Worm (Caenorhabditis elegans) whole organism, L3 larva: ENCODE data around the gene nlp-33.
A peak's percentile ranks its signal among the peaks of the same experiment; 100 is the strongest.

Experiments used
- R02D3.7 ChIP-seq: fragments of 150-350 bp; optimal IDR thresholded peaks from 2 replicates; lab custom pipeline; 2014; ENCODE audit warnings: missing biosample characterization, missing genetic modification characterization
- ZK546.5 ChIP-seq: sonication (generic microtip); optimal IDR thresholded peaks from 2 replicates; lab custom pipeline; 2017; ENCODE audit warnings: missing biosample characterization, missing genetic modification characterization
- aly-2 ChIP-seq: fragments of 150-350 bp; optimal IDR thresholded peaks from 2 replicates; lab custom pipeline; 2014; ENCODE audit warnings: missing biosample characterization, missing genetic modification characterization
- ama-1 ChIP-seq: fragments of 150-350 bp; optimal IDR thresholded peaks from 2 replicates; lab custom pipeline; 2018
- ceh-28 ChIP-seq: fragments of 150-350 bp; optimal IDR thresholded peaks from 2 replicates; lab custom pipeline; 2014; ENCODE audit warnings: missing biosample characterization, missing genetic modification reagents, missing genetic modification characterization
- ceh-9 ChIP-seq: sonication (generic microtip); optimal IDR thresholded peaks from 2 replicates; lab custom pipeline; 2018; ENCODE audit warnings: missing biosample characterization, missing genetic modification characterization
- egl-5 ChIP-seq: fragments of 150-350 bp; optimal IDR thresholded peaks from 2 replicates; lab custom pipeline; 2017; ENCODE audit warnings: missing biosample characterization, missing genetic modification reagents, missing genetic modification characterization, inconsistent platforms
- elt-2 ChIP-seq: sonication (generic microtip); optimal IDR thresholded peaks from 2 replicates; lab custom pipeline; 2016; ENCODE audit warnings: missing genetic modification reagents, mild to moderate bottlenecking, missing genetic modification characterization, missing compliant biosample characterization
- fkh-10 ChIP-seq: sonication (generic microtip); optimal IDR thresholded peaks from 2 replicates; lab custom pipeline; 2017; ENCODE audit warnings: missing biosample characterization, missing genetic modification reagents, missing genetic modification characterization
- fos-1 ChIP-seq: fragments of 150-350 bp; optimal IDR thresholded peaks from 2 replicates; lab custom pipeline; 2014; ENCODE audit warnings: missing biosample characterization, missing genetic modification characterization
- hmg-11 ChIP-seq: sonication (generic microtip); optimal IDR thresholded peaks from 2 replicates; lab custom pipeline; 2016; ENCODE audit warnings: missing genetic modification characterization, missing compliant biosample characterization
- jun-1 ChIP-seq: fragments of 150-350 bp; optimal IDR thresholded peaks from 2 replicates; lab custom pipeline; 2014; ENCODE audit warnings: missing biosample characterization, missing genetic modification reagents, missing genetic modification characterization
- lin-39 ChIP-seq: fragments of 150-350 bp; optimal IDR thresholded peaks from 2 replicates; lab custom pipeline; 2018; ENCODE audit warnings: missing biosample characterization, missing genetic modification reagents, missing genetic modification characterization
- mdl-1 ChIP-seq: fragments of 150-350 bp; optimal IDR thresholded peaks from 2 replicates; lab custom pipeline; 2014; ENCODE audit warnings: missing biosample characterization, missing genetic modification characterization
- nfya-1 ChIP-seq: sonication (generic microtip); optimal IDR thresholded peaks from 2 replicates; lab custom pipeline; 2017; ENCODE audit warnings: missing genetic modification characterization, mild to moderate bottlenecking, missing compliant biosample characterization, antibody characterized with exemption, moderate library complexity; ENCODE audit not compliant: insufficient read depth
- nhr-11 ChIP-seq: fragments of 150-350 bp; optimal IDR thresholded peaks from 2 replicates; lab custom pipeline; 2014; ENCODE audit warnings: missing biosample characterization, missing genetic modification characterization
- nhr-12 ChIP-seq: fragments of 150-350 bp; optimal IDR thresholded peaks from 2 replicates; lab custom pipeline; 2014; ENCODE audit warnings: missing biosample characterization, missing genetic modification characterization
- nhr-25 ChIP-seq: sonication (generic microtip); optimal IDR thresholded peaks from 2 replicates; lab custom pipeline; 2017; ENCODE audit warnings: missing biosample characterization, missing genetic modification characterization
- nhr-28 ChIP-seq: fragments of 150-350 bp; optimal IDR thresholded peaks from 2 replicates; lab custom pipeline; 2014; ENCODE audit warnings: missing biosample characterization, missing genetic modification characterization
- nhr-43 ChIP-seq: sonication (generic microtip); optimal IDR thresholded peaks from 2 replicates; lab custom pipeline; 2016; ENCODE audit warnings: mild to moderate bottlenecking, missing genetic modification characterization, missing compliant biosample characterization; ENCODE audit not compliant: poor library complexity, severe bottlenecking
- nhr-67 ChIP-seq: fragments of 150-350 bp; optimal IDR thresholded peaks from 2 replicates; lab custom pipeline; 2014; ENCODE audit warnings: missing biosample characterization, missing genetic modification characterization
- nhr-76 ChIP-seq: fragments of 150-350 bp; sonication (generic microtip); optimal IDR thresholded peaks from 5 replicates; lab custom pipeline; 2014; ENCODE audit warnings: missing biosample characterization, missing genetic modification characterization
- nhr-77 ChIP-seq: fragments of 150-350 bp; optimal IDR thresholded peaks from 2 replicates; lab custom pipeline; 2014; ENCODE audit warnings: missing biosample characterization, missing genetic modification characterization
- pha-4 ChIP-seq: fragments of 150-350 bp; optimal IDR thresholded peaks from 2 replicates; lab custom pipeline; 2014; ENCODE audit warnings: missing biosample characterization, missing genetic modification reagents, missing genetic modification characterization
- pqm-1 ChIP-seq: fragments of 150-350 bp; optimal IDR thresholded peaks from 2 replicates; lab custom pipeline; 2017; ENCODE audit warnings: missing biosample characterization, missing genetic modification characterization, inconsistent platforms
- sea-2 ChIP-seq: fragments of 150-350 bp; sonication (generic microtip); optimal IDR thresholded peaks from 4 replicates; lab custom pipeline; 2014; ENCODE audit warnings: missing biosample characterization, missing genetic modification reagents, missing genetic modification characterization
- snpc-4 ChIP-seq: fragments of 150-350 bp; optimal IDR thresholded peaks from 2 replicates; lab custom pipeline; 2014; ENCODE audit warnings: missing biosample characterization, missing genetic modification characterization
- tbx-2 ChIP-seq: sonication (generic microtip); optimal IDR thresholded peaks from 2 replicates; lab custom pipeline; 2016; ENCODE audit warnings: mild to moderate bottlenecking, missing genetic modification characterization, missing compliant biosample characterization
- unc-62 ChIP-seq: fragments of 150-350 bp; sonication (generic microtip); optimal IDR thresholded peaks from 4 replicates; lab custom pipeline; 2014; ENCODE audit warnings: missing biosample characterization, missing genetic modification reagents, missing genetic modification characterization
- zag-1 ChIP-seq: fragments of 150-350 bp; optimal IDR thresholded peaks from 2 replicates; lab custom pipeline; 2014; ENCODE audit warnings: missing biosample characterization, missing genetic modification characterization

nlp-33 gene

DNA sequence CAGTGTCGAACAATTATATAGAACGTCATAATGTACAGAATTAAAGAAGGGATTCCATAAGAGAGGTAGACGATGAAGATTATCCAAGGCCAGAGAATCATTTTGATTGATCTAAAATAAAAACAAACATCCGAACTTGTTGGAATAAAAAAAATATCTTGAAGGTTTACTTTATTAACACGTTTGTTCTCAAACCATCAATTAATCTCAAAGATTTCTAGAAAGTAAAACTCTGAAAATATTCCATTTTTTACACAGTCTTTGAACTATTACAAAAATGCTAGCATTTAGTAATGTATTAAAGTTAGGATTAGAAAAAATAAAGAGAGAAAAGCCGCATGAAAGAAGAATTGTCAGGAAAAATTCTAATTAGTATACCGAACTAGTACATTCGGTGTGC lies 17.3 kb downstream of the nlp-33 start, which contains the start of gene srg-40:
srg-40 (minus strand) TSS at position 101 of the 400 bp plus-strand sequence.
- TF ChIP-seq nhr-25 (no peak), zag-1 (tag; lab: Kevin White, UChicago) (no peak), tbx-2 (tag; lab: Kevin White, UChicago) (no peak), unc-62 (GFP tag; lab: Kevin White, UChicago) (no peak)
- TF ChIP-seq, all 47 proteins: peak for 0

DNA sequence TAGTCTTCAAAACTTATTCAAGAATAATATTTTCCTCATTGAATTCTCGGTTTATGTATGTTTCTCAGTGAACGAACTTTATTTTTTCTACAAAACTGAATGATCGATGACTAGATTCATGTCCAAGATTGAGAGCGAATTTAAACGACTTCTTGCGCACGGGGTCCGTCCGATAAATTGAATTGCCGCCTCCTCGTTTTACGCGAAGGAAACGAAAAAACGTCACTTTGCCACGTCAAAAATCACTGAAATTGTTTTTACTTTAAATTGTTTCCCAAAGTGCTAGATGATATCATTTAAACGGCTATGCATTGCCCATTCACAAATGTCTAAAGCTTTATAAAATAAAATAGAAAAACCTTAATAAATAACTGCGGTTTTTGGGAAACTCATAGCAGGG lies 20.6 kb downstream of the nlp-33 start:
- TF ChIP-seq unc-62 (GFP tag; lab: Kevin White, UChicago): no peak
- no peak for TF ChIP-seq fos-1 (tag; lab: Kevin White, UChicago)
- TF ChIP-seq fkh-10: peak; percentile 60

DNA sequence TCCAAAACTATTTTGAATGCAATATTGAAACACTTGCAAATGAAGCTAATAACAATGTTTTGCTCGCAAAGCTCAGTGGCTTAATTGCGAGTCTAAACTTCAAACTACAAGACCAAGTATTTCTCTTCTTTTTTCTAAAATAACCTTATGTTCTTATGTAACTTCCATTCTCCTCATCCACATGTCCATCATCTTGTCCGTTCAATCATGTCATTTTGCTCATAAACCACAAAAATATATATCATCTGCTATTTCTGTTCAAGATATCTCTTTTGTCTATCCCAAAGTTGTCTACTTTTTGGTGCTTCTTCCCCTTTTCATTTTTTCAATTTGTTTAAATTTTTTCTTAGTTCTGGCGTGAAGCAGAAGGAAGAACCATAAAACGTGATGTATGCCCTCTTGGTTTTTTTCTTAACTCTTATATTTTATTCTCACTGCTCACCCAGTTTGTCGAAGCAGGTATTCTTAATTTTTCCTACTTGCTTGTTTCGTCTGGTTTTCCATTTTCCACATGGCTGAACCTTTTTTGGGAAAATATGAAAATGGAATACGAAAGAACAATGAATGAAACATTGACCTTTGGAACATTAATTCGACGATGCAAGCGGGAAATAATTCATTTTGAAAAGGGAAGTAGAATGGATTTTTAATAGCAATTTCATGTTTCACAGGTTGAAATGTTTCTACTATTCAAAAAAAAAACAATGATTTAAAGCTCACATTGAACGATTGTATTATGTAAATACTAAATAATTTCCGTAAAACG lies 23.6 kb downstream of the nlp-33 start:
- TF ChIP-seq jun-1 (tag; lab: Kevin White, UChicago): no peak
- TF ChIP-seq nhr-77: no peak
- no peak for TF ChIP-seq mdl-1 (tag; lab: Kevin White, UChicago)
- TF ChIP-seq nhr-11 (tag; lab: Kevin White, UChicago): no peak

DNA sequence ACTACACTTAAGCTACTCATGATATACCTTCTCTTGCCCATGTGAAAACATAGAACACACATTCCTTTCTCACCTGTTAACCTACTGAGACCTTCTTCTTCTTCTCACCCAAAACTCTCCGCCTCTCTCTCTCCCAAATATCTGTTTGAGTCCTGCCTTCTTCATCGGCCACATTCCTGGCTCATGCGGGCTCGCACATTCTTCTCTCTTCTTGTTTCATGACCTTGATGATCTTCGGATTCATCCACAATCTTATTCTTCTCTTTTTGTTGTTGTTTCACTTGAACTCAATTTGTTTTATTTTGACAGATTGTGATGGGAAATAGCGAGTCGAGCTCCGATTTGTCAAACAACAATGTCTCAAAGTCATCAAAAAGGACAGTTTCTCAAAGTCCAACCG lies 24.8 kb downstream of the nlp-33 start, which contains the start of gene T19C4.5:
T19C4.5 (plus strand) TSS at position 308 of the 400 bp plus-strand sequence.
- no peak for TF ChIP-seq tbx-2 (tag; lab: Kevin White, UChicago)

DNA sequence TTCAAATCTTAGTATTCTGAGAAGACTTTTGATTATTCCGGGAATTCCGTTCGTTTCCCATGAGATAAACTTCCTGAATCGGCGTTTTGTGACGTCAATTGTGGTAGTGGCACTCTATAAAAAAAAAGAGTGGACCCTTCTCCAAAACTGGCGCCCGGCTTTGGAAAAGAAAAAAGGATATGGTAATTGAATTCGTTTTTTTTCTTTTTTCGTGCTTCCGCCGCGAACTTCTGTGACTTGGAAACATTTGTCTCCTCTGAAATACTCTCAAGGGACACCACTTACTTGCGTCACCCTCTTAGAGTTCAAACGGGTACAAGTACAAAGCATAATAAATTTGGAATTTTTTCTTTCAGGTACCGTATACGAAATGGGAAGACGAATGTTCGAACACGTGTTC lies 25.5 kb downstream of the nlp-33 start:
- TF ChIP-seq ZK546.5 (tag; lab: Kevin White, UChicago): no peak
- no peak for TF ChIP-seq egl-5 (tag; lab: Kevin White, UChicago)
- peak; percentile 19 for TF ChIP-seq fkh-10
- TF ChIP-seq ceh-28: no peak

DNA sequence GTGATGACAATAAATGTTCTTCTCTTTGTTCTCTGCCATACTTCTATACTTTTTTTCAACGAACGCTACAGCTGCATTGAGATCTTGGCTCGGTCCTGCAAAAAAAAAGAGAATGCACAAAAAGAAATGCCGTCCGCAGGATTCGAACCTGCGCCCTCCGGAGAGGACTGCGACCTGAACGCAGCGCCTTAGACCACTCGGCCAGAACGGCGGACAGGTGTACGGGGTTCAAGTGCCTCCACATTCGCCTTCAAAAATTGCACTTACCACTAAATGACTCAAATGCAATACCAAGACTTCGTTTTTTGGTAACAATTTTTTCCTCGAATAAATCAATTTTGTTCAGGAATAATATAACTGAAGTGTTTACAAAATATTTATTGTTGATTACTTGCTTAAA lies 27.5 kb downstream of the nlp-33 start:
- TF ChIP-seq zag-1 (tag; lab: Kevin White, UChicago) (no peak), snpc-4 (tag; lab: Kevin White, UChicago) (peak; percentile 95), lin-39 (tag; lab: Kevin White, UChicago) (peak; percentile 35), elt-2 (tag; lab: Kevin White, UChicago) (peak; percentile 26), pha-4 (tag; lab: Kevin White, UChicago) (no peak), sea-2 (no peak), ceh-28 (no peak), nfya-1 (peak; percentile 2), mdl-1 (tag; lab: Kevin White, UChicago) (no peak), nhr-28 (tag; lab: Kevin White, UChicago) (no peak), nhr-76 (tag; lab: Kevin White, UChicago) (no peak), unc-62 (GFP tag; lab: Kevin White, UChicago) (no peak), pqm-1 (no peak), nhr-25 (no peak), aly-2 (tag; lab: Kevin White, UChicago) (no peak), hmg-11 (peak; percentile 34), nhr-12 (tag; lab: Kevin White, UChicago) (no peak), nhr-67 (tag; lab: Kevin White, UChicago) (no peak), ama-1 (no peak), R02D3.7 (tag; lab: Kevin White, UChicago) (no peak), ceh-9 (no peak), nhr-43 (no peak)

DNA sequence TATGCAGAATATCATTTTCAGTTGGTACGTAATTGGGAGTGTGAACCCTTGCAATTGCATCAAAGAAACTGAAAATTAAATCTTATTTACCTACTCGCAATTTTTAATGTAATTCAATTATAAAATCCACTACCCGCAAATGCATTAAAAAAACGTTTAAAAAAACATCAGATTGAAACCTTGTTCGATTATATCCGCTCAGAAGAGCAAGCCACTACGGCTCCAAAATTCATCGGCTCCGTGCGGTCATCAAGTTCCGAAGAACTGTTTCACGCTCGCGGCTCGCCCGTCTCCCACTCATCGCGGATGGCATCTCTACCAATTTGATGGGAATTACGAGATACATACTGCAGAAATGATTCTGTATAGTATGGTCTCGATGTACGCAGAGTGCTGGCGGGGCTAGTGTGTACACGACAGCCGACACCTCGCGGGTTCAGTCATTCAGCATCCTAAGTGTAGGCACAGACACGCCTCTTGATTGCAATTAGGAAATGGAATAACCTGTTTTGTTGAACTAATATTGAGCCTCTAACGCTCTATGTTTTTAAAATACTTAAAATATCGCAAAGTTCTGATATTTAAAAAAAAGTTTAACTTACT lies 28.3 kb downstream of the nlp-33 start:
- TF ChIP-seq ama-1 (peak; percentile 6), nhr-43 (peak; percentile 35), nhr-77 (peak; percentile 2), elt-2 (tag; lab: Kevin White, UChicago) (peak; percentile 27), snpc-4 (tag; lab: Kevin White, UChicago) (peak; percentile 93), nhr-25 (peak; percentile 29), pqm-1 (peak; percentile 23)
- TF ChIP-seq, all 47 proteins: peak for 7; not testable (repeated sequence) for 40
